Fruit fly (Drosophila melanogaster) S2 (cell line): ENCODE measurements around the gene CG7695.

Experiments
- CG8478 ChIP-seq: fragments of >200 bp; optimal IDR thresholded peaks from 2 replicates; lab custom pipeline; 2018
- CTCF ChIP-seq, 2 experiments: fragments of >200 bp; optimal IDR thresholded peaks; 2 replicates each; lab custom pipeline; 2018

Gene CG7695

dm6 chr3R:18598391-18598790, 18.9 kb downstream of the CG7695 start, which contains the start of gene Tssk:
TSS of gene Tssk (plus strand) at chr3R:18598691.
- TF ChIP-seq CTCF (optimal IDR thresholded peaks at IDR 0.05; lab: Kevin White, UChicago) (no peak), CG8478 (lab: Kevin White, UChicago) (no peak)

- TF ChIP-seq CG8478 (lab: Kevin White, UChicago) (no peak), CTCF (optimal IDR thresholded peaks at IDR 0.05; lab: Kevin White, UChicago) (no peak)
Observed at dm6 chr3R:18590754-18591153, 26.6 kb downstream of the CG7695 start, which contains the start of gene qin. TSS of gene qin (plus strand) at chr3R:18591027.

DNA sequence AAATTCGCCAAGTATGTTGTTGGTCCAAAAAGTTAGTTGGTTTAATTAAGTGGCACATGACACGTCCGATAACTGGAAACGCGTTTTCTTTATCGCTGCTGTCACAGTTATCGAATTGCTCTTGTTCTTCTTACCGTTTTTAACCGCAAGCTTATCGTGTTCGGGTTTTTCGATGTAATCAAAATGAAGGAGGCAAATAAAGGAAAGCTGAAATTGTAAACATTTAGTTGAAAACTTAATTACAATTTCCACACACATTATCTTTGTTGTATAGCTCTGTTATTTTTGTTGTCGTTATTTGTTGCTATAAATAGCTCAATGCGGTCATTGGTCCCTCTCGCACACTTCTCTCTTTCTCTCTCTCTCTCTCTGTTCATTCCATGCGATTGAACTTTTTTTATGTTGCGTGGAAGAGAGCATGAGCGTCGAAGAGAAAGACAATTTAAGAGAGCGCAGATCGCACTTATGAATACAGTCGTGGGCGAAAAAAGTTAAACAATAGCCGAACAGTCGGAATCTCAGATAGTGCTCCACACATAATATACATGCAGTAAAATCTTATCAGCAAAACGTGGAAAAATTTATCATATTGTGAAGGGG, 32.0 kb downstream of the CG7695 start:
- no peak for TF ChIP-seq CTCF (optimal IDR thresholded peaks at IDR 0.05; lab: Kevin White, UChicago)
- TF ChIP-seq CG8478 (lab: Kevin White, UChicago), result no peak

dm6 chr3R:18584546-18584935, 32.8 kb downstream of the CG7695 start:
- TF ChIP-seq CG8478 (lab: Kevin White, UChicago) (no peak), CTCF (optimal IDR thresholded peaks at IDR 0.05; lab: Kevin White, UChicago) (no peak)

DNA sequence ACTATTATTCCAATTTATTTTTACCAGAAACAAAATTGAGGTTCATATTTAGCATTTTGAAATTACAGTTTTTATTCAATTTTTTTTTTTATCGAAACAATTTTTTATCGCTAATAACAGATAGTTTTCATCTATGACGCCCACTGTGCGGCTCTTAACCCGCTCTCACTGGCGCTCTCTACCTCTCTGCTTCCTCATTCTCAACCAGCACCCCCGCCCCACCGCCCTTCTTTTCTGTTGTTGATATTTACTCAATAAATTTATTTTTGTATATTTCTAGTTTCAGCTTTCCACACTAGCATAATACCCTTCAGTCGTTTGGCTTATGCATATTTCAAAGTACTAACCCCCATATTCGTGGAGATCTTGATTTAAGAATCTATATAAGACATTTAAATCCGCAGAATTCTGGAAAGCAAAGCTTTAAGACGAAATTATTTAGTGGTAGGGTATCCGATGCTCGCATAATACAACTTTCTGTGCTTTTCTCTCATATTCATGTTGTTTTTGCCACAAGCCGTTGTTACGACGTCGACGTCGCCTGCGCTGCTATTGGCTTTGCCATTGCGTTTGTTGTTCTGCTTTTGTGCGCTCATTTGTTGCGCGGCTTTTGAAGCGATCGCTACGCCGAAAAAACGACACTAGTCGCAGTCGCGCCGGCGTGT, 33.3 kb downstream of the CG7695 start:
- TF ChIP-seq CG8478 (lab: Kevin White, UChicago) (no peak), CTCF (optimal IDR thresholded peaks at IDR 0.05; lab: Kevin White, UChicago) (no peak)

dm6 chr3R:18582236-18582635, 35.1 kb downstream of the CG7695 start:
- TF ChIP-seq CG8478 (lab: Kevin White, UChicago) (no peak), CTCF (optimal IDR thresholded peaks at IDR 0.05; lab: Kevin White, UChicago) (no peak)

dm6 chr3R:18580979-18581378, 36.3 kb downstream of the CG7695 start:
- no peak for TF ChIP-seq CTCF (optimal IDR thresholded peaks at IDR 0.05; lab: Kevin White, UChicago)
- no peak for TF ChIP-seq CG8478 (lab: Kevin White, UChicago)

- TF ChIP-seq CTCF (optimal IDR thresholded peaks at IDR 0.05; lab: Kevin White, UChicago), result no peak
- no peak for TF ChIP-seq CG8478 (lab: Kevin White, UChicago)
Observed at dm6 chr3R:18577739-18578417, 39.4 kb downstream of the CG7695 start.

DNA sequence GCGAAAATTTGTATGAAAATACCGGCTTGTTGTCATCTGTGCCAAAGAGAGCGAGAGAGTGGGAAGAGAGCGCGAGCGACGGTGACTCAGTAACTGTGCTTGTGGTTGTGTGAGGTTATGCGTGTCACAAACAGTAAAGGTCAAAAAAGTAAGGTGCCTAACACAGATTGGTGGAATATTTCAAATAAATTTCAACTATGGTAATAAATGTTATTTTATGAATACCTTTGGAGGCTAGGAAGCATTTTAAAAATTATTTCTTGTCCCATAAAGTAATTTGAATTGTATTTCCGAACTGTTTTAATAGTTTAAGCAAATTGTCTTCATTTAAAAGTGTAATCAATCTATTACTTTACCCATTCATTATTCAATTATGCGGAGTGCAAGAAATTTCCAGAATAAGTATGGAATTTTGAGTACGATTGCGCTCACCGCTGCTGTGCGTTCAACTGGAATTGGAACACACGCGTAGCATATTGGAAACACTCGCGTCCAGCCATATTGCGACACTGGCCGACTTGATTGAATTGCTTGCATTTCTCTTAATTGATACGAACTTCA, 43.5 kb downstream of the CG7695 start:
- no peak for TF ChIP-seq CG8478 (lab: Kevin White, UChicago)
- TF ChIP-seq CTCF (optimal IDR thresholded peaks at IDR 0.05; lab: Kevin White, UChicago), result no peak

DNA sequence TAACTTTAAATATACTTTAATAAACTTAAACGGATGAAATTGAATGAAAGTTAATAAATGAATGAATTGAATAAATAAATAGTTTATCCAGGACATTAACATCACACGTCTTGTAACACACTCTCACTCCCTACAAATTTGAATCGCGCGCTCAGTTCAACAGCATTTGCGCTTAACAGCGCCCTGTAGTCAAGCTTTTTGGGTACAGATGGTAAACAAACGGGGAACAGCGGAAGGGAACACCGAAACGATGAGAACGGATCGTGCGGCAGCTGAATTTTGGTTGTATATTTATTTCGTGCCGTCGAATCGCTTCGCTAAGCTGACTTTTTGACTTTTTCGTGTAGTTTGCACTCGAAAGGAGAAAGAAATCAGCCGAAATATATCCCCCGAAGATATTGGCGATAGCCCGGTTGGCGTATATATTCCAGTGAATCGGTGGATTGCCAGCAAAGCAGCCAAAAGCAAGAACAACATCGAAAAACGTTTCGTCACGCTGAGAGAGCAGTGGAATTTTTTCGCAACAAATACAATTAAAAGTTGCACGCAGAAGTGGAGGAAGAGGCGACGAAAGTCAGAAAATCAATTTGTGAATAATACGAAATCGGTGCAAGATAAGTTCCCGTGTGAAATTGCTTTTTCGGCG, 44.3 kb downstream of the CG7695 start, which contains the start of the genes CG7694 and fray:
TSS of gene CG7694 (plus strand) at position 247 of the 646 bp plus-strand sequence.
TSS of gene fray (plus strand) at position 247 of the 646 bp plus-strand sequence.
- no peak for TF ChIP-seq CTCF (optimal IDR thresholded peaks at IDR 0.05; lab: Kevin White, UChicago)
- no peak for TF ChIP-seq CG8478 (lab: Kevin White, UChicago)

DNA sequence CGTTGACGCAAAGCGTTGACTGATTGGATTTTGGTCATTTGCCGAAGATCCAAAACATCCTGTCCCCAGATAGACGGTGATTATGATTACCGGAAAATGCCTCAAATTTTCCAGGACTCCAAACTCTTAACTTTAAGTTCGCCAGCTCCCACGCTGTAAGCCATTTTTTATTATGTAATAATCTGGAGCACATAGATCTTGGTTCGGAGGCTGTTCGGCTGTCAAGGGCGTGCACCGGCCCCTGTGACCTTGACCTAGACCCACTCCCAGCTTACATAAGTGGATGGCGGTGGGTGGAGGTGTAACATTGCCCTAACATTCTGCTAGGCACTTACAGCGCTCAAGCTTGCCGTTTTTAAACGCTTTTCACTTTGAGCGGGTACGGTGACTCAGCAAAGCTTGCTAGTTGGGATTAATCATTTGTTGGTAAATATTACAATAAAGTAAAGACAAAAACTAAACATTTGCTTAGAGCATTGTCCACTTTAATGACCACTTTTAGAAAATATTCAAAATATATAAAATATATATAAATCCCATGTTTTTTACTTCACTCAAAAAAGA, 45.0 kb downstream of the CG7695 start:
- TF ChIP-seq CG8478 (lab: Kevin White, UChicago) (no peak), CTCF (optimal IDR thresholded peaks at IDR 0.05; lab: Kevin White, UChicago) (no peak)
